Fruit fly (Drosophila melanogaster): ENCODE measurements around the gene ham.

ham gene

dm6 chr2L:18787415-18787989, 5.2 kb downstream of the ham start:
- no peak for TF ChIP-seq CG8478 (optimal IDR thresholded peaks at IDR 0.05)
- no peak for TF ChIP-seq usp (GFP tag; optimal IDR thresholded peaks at IDR 0.05)
- no peak for TF ChIP-seq pan (optimal IDR thresholded peaks at IDR 0.05)
- TF ChIP-seq Dll (optimal IDR thresholded peaks at IDR 0.05): no peak
- no peak for TF ChIP-seq psq (optimal IDR thresholded peaks at IDR 0.05)
- no peak for TF ChIP-seq EcR (GFP tag; optimal IDR thresholded peaks at IDR 0.05)

dm6 chr2L:18785026-18785600, 7.6 kb downstream of the ham start:
- TF ChIP-seq Dll (optimal IDR thresholded peaks at IDR 0.05): no peak
- TF ChIP-seq usp (GFP tag; optimal IDR thresholded peaks at IDR 0.05): no peak
- no peak for TF ChIP-seq pan (optimal IDR thresholded peaks at IDR 0.05)
- no peak for TF ChIP-seq EcR (GFP tag; optimal IDR thresholded peaks at IDR 0.05)

- TF ChIP-seq psq (optimal IDR thresholded peaks at IDR 0.05) (no peak), usp (GFP tag; optimal IDR thresholded peaks at IDR 0.05) (no peak), pan (optimal IDR thresholded peaks at IDR 0.05) (no peak), EcR (GFP tag; optimal IDR thresholded peaks at IDR 0.05) (no peak), CG8478 (optimal IDR thresholded peaks at IDR 0.05) (no peak), Dll (optimal IDR thresholded peaks at IDR 0.05) (no peak)
Measured at dm6 chr2L:18783357-18784040, 9.2 kb downstream of the ham start.

- TF ChIP-seq CG8478 (optimal IDR thresholded peaks at IDR 0.05) (no peak), EcR (GFP tag; optimal IDR thresholded peaks at IDR 0.05) (no peak), usp (GFP tag; optimal IDR thresholded peaks at IDR 0.05) (no peak), psq (optimal IDR thresholded peaks at IDR 0.05) (no peak), pan (optimal IDR thresholded peaks at IDR 0.05) (no peak), Dll (optimal IDR thresholded peaks at IDR 0.05) (no peak)
Measured at dm6 chr2L:18782936-18783335, 9.8 kb downstream of the ham start.

dm6 chr2L:18782212-18782825, 10.4 kb downstream of the ham start:
- TF ChIP-seq psq (optimal IDR thresholded peaks at IDR 0.05) (no peak), EcR (GFP tag; optimal IDR thresholded peaks at IDR 0.05) (no peak), usp (GFP tag; optimal IDR thresholded peaks at IDR 0.05) (no peak), Dll (optimal IDR thresholded peaks at IDR 0.05) (no peak), pan (optimal IDR thresholded peaks at IDR 0.05) (no peak), CG8478 (optimal IDR thresholded peaks at IDR 0.05) (no peak)

- TF ChIP-seq psq (optimal IDR thresholded peaks at IDR 0.05) (no peak), CG8478 (optimal IDR thresholded peaks at IDR 0.05) (no peak), EcR (GFP tag; optimal IDR thresholded peaks at IDR 0.05) (no peak), Dll (optimal IDR thresholded peaks at IDR 0.05) (no peak), pan (optimal IDR thresholded peaks at IDR 0.05) (no peak), usp (GFP tag; optimal IDR thresholded peaks at IDR 0.05) (no peak)
Measured at dm6 chr2L:18780911-18781545, 11.7 kb downstream of the ham start.

dm6 chr2L:18777442-18777841, 15.3 kb downstream of the ham start:
- TF ChIP-seq EcR (GFP tag; optimal IDR thresholded peaks at IDR 0.05): no peak
- TF ChIP-seq Dll (optimal IDR thresholded peaks at IDR 0.05): no peak
- no peak for TF ChIP-seq CG8478 (optimal IDR thresholded peaks at IDR 0.05)
- no peak for TF ChIP-seq usp (GFP tag; optimal IDR thresholded peaks at IDR 0.05)
- no peak for TF ChIP-seq pan (optimal IDR thresholded peaks at IDR 0.05)
- TF ChIP-seq psq (optimal IDR thresholded peaks at IDR 0.05): no peak

dm6 chr2L:18776559-18776958, 16.1 kb downstream of the ham start:
- TF ChIP-seq usp (GFP tag; optimal IDR thresholded peaks at IDR 0.05) (no peak), EcR (GFP tag; optimal IDR thresholded peaks at IDR 0.05) (no peak)

- TF ChIP-seq CG8478 (optimal IDR thresholded peaks at IDR 0.05): no peak
- TF ChIP-seq psq (optimal IDR thresholded peaks at IDR 0.05): no peak
- TF ChIP-seq usp (GFP tag; optimal IDR thresholded peaks at IDR 0.05): no peak
- TF ChIP-seq Dll (optimal IDR thresholded peaks at IDR 0.05): no peak
- TF ChIP-seq pan (optimal IDR thresholded peaks at IDR 0.05): no peak
- TF ChIP-seq EcR (GFP tag; optimal IDR thresholded peaks at IDR 0.05): no peak
Measured at dm6 chr2L:18775274-18775673, 17.4 kb downstream of the ham start.

- TF ChIP-seq CG8478 (optimal IDR thresholded peaks at IDR 0.05) (no peak), usp (GFP tag; optimal IDR thresholded peaks at IDR 0.05) (no peak), psq (optimal IDR thresholded peaks at IDR 0.05) (no peak), Dll (optimal IDR thresholded peaks at IDR 0.05) (no peak), pan (optimal IDR thresholded peaks at IDR 0.05) (no peak), EcR (GFP tag; optimal IDR thresholded peaks at IDR 0.05) (no peak)
Measured at dm6 chr2L:18767815-18768214, 24.9 kb downstream of the ham start.

- TF ChIP-seq EcR (GFP tag; optimal IDR thresholded peaks at IDR 0.05): no peak
- TF ChIP-seq CG8478 (optimal IDR thresholded peaks at IDR 0.05): no peak
- TF ChIP-seq psq (optimal IDR thresholded peaks at IDR 0.05): no peak
- no peak for TF ChIP-seq Dll (optimal IDR thresholded peaks at IDR 0.05)
- no peak for TF ChIP-seq usp (GFP tag; optimal IDR thresholded peaks at IDR 0.05)
- no peak for TF ChIP-seq pan (optimal IDR thresholded peaks at IDR 0.05)
Measured at dm6 chr2L:18767137-18767536, 25.6 kb downstream of the ham start.

- TF ChIP-seq EcR (GFP tag; optimal IDR thresholded peaks at IDR 0.05) (no peak), pan (optimal IDR thresholded peaks at IDR 0.05) (no peak), Dll (optimal IDR thresholded peaks at IDR 0.05) (no peak), psq (optimal IDR thresholded peaks at IDR 0.05) (no peak), CG8478 (optimal IDR thresholded peaks at IDR 0.05) (no peak), usp (GFP tag; optimal IDR thresholded peaks at IDR 0.05) (no peak)
Measured at dm6 chr2L:18765760-18766159, 26.9 kb downstream of the ham start.
